Worm (Caenorhabditis elegans): Measurements from ENCODE around the gene idh-1.

Gene idh-1

ce11 chrIV:9442106-9442532 lies 1.2 kb upstream of the idh-1 start (continued):
- TF ChIP-seq sup-37 (GFP tag; optimal IDR thresholded peaks at IDR 0.05) (no peak), swsn-7 (tag; optimal IDR thresholded peaks at IDR 0.05) (peak; percentile 41), jun-1 (tag; optimal IDR thresholded peaks at IDR 0.05) (peak; percentile 44), ztf-11 (tag; optimal IDR thresholded peaks at IDR 0.05) (no peak), nhr-77 (tag; optimal IDR thresholded peaks at IDR 0.05) (no peak), nhr-12 (tag; optimal IDR thresholded peaks at IDR 0.05) (no peak), C16A3.4 (tag; optimal IDR thresholded peaks at IDR 0.05) (peak; percentile 36), lir-3 (tag; optimal IDR thresholded peaks at IDR 0.05; ENCODE audit: poor library complexity) (no peak), grh-1 (GFP tag; IDR thresholded peaks at IDR 0.05) (peak; percentile 66), unc-130 (tag; optimal IDR thresholded peaks at IDR 0.05) (peak; percentile 35), nhr-85 (tag) (peak; percentile 97), hpl-2 (GFP tag; optimal IDR thresholded peaks at IDR 0.05) (no peak), lin-15B (tag; optimal IDR thresholded peaks at IDR 0.05) (no peak), fkh-4 (tag; optimal IDR thresholded peaks at IDR 0.05; ENCODE audit: borderline replicate concordance) (no peak), lin-13 (GFP tag; optimal IDR thresholded peaks at IDR 0.05) (peak; percentile 66), pag-3 (tag; optimal IDR thresholded peaks at IDR 0.05; ENCODE audit: borderline replicate concordance, insufficient read depth) (no peak), elt-2 (tag; optimal IDR thresholded peaks at IDR 0.05) (peak; percentile 92), egl-13 (tag; optimal IDR thresholded peaks at IDR 0.05) (no peak), pqm-1 (tag; optimal IDR thresholded peaks at IDR 0.05) (no peak), nhr-28 (tag; optimal IDR thresholded peaks at IDR 0.05) (no peak), F16B12.6 (tag; optimal IDR thresholded peaks at IDR 0.05) (no peak), irx-1 (tag; optimal IDR thresholded peaks at IDR 0.05) (peak; percentile 37), sptf-1 (tag; optimal IDR thresholded peaks at IDR 0.05) (no peak), ets-5 (GFP tag; IDR thresholded peaks at IDR 0.05) (no peak), isw-1 (GFP tag; IDR thresholded peaks at IDR 0.05) (no peak), nhr-90 (tag; optimal IDR thresholded peaks at IDR 0.05; ENCODE audit: poor library complexity) (peak; percentile 81), zip-4 (GFP tag; optimal IDR thresholded peaks at IDR 0.05) (no peak), unc-98 (GFP tag; IDR thresholded peaks at IDR 0.05) (no peak), elt-3 (tag; optimal IDR thresholded peaks at IDR 0.05) (peak in 4 of 6 experiments; percentile 4 to 96 (median 58)), fkh-10 (GFP tag; optimal IDR thresholded peaks at IDR 0.05) (no peak), nhr-76 (tag; optimal IDR thresholded peaks at IDR 0.05) (no peak), tbx-2 (tag; optimal IDR thresholded peaks at IDR 0.05) (no peak), hlh-17 (GFP tag; optimal IDR thresholded peaks at IDR 0.05; ENCODE audit: borderline replicate concordance) (no peak), C34B4.2 (tag; optimal IDR thresholded peaks at IDR 0.05) (no peak), snu-23 (GFP tag; optimal IDR thresholded peaks at IDR 0.05) (peak; percentile 81), dpl-1 (GFP tag; optimal IDR thresholded peaks at IDR 0.05) (no peak), aly-2 (tag; optimal IDR thresholded peaks at IDR 0.05) (no peak), ama-1 (optimal IDR thresholded peaks at IDR 0.05) (no peak), dsc-1 (tag; optimal IDR thresholded peaks at IDR 0.05) (no peak), blmp-1 (tag; optimal IDR thresholded peaks at IDR 0.05) (peak; percentile 80), fkh-8 (tag; optimal IDR thresholded peaks at IDR 0.05) (no peak), fos-1 (tag; optimal IDR thresholded peaks at IDR 0.05) (peak; percentile 16), snpc-4 (tag; optimal IDR thresholded peaks at IDR 0.05) (peak; percentile 61), lin-14 (GFP tag; optimal IDR thresholded peaks at IDR 0.05) (peak; percentile 82), nhr-71 (tag; optimal IDR thresholded peaks at IDR 0.05) (peak; percentile 90), nhr-47 (tag; optimal IDR thresholded peaks at IDR 0.05) (peak; percentile 63), C04F5.9 (tag; optimal IDR thresholded peaks at IDR 0.05) (peak; percentile 3), nhr-11 (tag; optimal IDR thresholded peaks at IDR 0.05) (no peak), skn-1 (tag; optimal IDR thresholded peaks at IDR 0.05) (no peak)
